Fruit fly (Drosophila melanogaster): Measurements from ENCODE around the gene Pgant4.

The Pgant4 gene

dm6 chr2L:3465918-3466727 lies 6.3 kb upstream of the Pgant4 start, which contains the start of the genes msl-2 and ND-PDSW (continued):
- no peak for TF ChIP-seq CG16863 (GFP tag; optimal IDR thresholded peaks at IDR 0.05)
- no peak for TF ChIP-seq pan (optimal IDR thresholded peaks at IDR 0.05)
- no peak for TF ChIP-seq pan (GFP tag; optimal IDR thresholded peaks at IDR 0.05 in 1 of 2, IDR thresholded peaks at IDR 0.05 in 1 of 2)
- TF ChIP-seq dati (GFP tag; IDR thresholded peaks at IDR 0.05), result no peak
- no peak for TF ChIP-seq Bdp1 (GFP tag; optimal IDR thresholded peaks at IDR 0.05)
- TF ChIP-seq hkb (optimal IDR thresholded peaks at IDR 0.05), result peak; percentile 64
- no peak for TF ChIP-seq hkb (GFP tag; IDR thresholded peaks at IDR 0.05)
- no peak for TF ChIP-seq CG1832 (GFP tag; optimal IDR thresholded peaks at IDR 0.05)
- TF ChIP-seq Max (GFP tag; optimal IDR thresholded peaks at IDR 0.05), result no peak
- no peak for TF ChIP-seq eyg (GFP tag; optimal IDR thresholded peaks at IDR 0.05)
- no peak for TF ChIP-seq CG30431 (GFP tag; optimal IDR thresholded peaks at IDR 0.05)
- TF ChIP-seq CG4282 (GFP tag; optimal IDR thresholded peaks at IDR 0.05), result no peak
- no peak for TF ChIP-seq B-H1 (GFP tag; IDR thresholded peaks at IDR 0.05)
- no peak for TF ChIP-seq so (GFP tag; IDR thresholded peaks at IDR 0.05)
- TF ChIP-seq CkIIα-i1 (GFP tag; IDR thresholded peaks at IDR 0.05), result no peak
- TF ChIP-seq jing (GFP tag; optimal IDR thresholded peaks at IDR 0.05), result no peak
- TF ChIP-seq CG12219 (GFP tag; optimal IDR thresholded peaks at IDR 0.05), result no peak
- peak; percentile 41 for TF ChIP-seq stwl (tag; optimal IDR thresholded peaks at IDR 0.05)
- no peak for TF ChIP-seq Mad (GFP tag; optimal IDR thresholded peaks at IDR 0.05)
- TF ChIP-seq CG1233 (GFP tag; optimal IDR thresholded peaks at IDR 0.05), result no peak
- TF ChIP-seq CG9932 (GFP tag; IDR thresholded peaks at IDR 0.05), result no peak
- no peak for TF ChIP-seq Xbp1 (GFP tag; optimal IDR thresholded peaks at IDR 0.05)
- TF ChIP-seq CG7357 (GFP tag; IDR thresholded peaks at IDR 0.05), result peak; percentile 92
- TF ChIP-seq fd64A (GFP tag; optimal IDR thresholded peaks at IDR 0.05), result no peak
- TF ChIP-seq CG1792 (GFP tag; optimal IDR thresholded peaks at IDR 0.05), result no peak
- TF ChIP-seq Six4 (GFP tag; optimal IDR thresholded peaks at IDR 0.05), result no peak
- TF ChIP-seq H2.0 (GFP tag; IDR thresholded peaks at IDR 0.05), result no peak
- TF ChIP-seq CG12769 (tag; optimal IDR thresholded peaks at IDR 0.05), result no peak
- TF ChIP-seq dan (GFP tag; IDR thresholded peaks at IDR 0.05), result no peak
- TF ChIP-seq CG33213 (GFP tag; optimal IDR thresholded peaks at IDR 0.05), result peak; percentile 14
- TF ChIP-seq ranshi (GFP tag; IDR thresholded peaks at IDR 0.05), result no peak
- TF ChIP-seq ash1 (GFP tag; optimal IDR thresholded peaks at IDR 0.05), result no peak
- no peak for TF ChIP-seq bcd (GFP tag; optimal IDR thresholded peaks at IDR 0.05)
- no peak for TF ChIP-seq CG15073 (GFP tag; optimal IDR thresholded peaks at IDR 0.05)
- no peak for TF ChIP-seq Side (GFP tag; optimal IDR thresholded peaks at IDR 0.05)
- peak; percentile 31; the same call in 1 of the 2 replicates for TF ChIP-seq CG13287 (GFP tag; IDR thresholded peaks at IDR 0.05; ENCODE audit: partially characterized antibody)
- TF ChIP-seq grn (GFP tag; optimal IDR thresholded peaks at IDR 0.05), result no peak
- peak; percentile 12 for TF ChIP-seq CG12391 (tag; optimal IDR thresholded peaks at IDR 0.05)
- TF ChIP-seq NC2β (GFP tag; optimal IDR thresholded peaks at IDR 0.05), result no peak
- TF ChIP-seq Hand (GFP tag; optimal IDR thresholded peaks at IDR 0.05), result no peak
- TF ChIP-seq Dll (GFP tag; IDR thresholded peaks at IDR 0.05; ENCODE audit: partially characterized antibody), result no peak
- no peak for TF ChIP-seq gem (tag; optimal IDR thresholded peaks at IDR 0.05)
- peak; percentile 19 for TF ChIP-seq nerfin-1 (tag; optimal IDR thresholded peaks at IDR 0.05)
- no peak for TF ChIP-seq seq (GFP tag; IDR thresholded peaks at IDR 0.05)
- no peak for TF ChIP-seq CG14965 (GFP tag; optimal IDR thresholded peaks at IDR 0.05; ENCODE audit: borderline replicate concordance)
- peak; percentile 42; the same call in 1 of the 3 replicates for TF ChIP-seq CG6791 (GFP tag; IDR thresholded peaks at IDR 0.05; ENCODE audit: partially characterized antibody)
- TF ChIP-seq Doc3 (GFP tag; IDR thresholded peaks at IDR 0.05; ENCODE audit: partially characterized antibody), result no peak
- no peak for TF ChIP-seq CG6272 (GFP tag; IDR thresholded peaks at IDR 0.05)
- peak; percentile 37 for TF ChIP-seq MESR4 (GFP tag; optimal IDR thresholded peaks at IDR 0.05)
- no peak for TF ChIP-seq tio (GFP tag; optimal IDR thresholded peaks at IDR 0.05)
